Worm (Caenorhabditis elegans): ENCODE measurements around the gene dhs-31.

Gene dhs-31

ce11 chrIV:9998487-9999218 lies 42.0 kb downstream of the dhs-31 start, which contains the start of gene pyp-1 (continued):
- TF ChIP-seq nhr-10 (tag; optimal IDR thresholded peaks at IDR 0.05): no peak
- no peak for TF ChIP-seq ceh-44 (GFP tag; IDR thresholded peaks at IDR 0.05)
- TF ChIP-seq nhr-6 (tag; optimal IDR thresholded peaks at IDR 0.05): no peak
- TF ChIP-seq jun-1 (tag; optimal IDR thresholded peaks at IDR 0.05): no peak
- no peak for TF ChIP-seq nhr-102 (tag; optimal IDR thresholded peaks at IDR 0.05)

- TF ChIP-seq hif-1 (tag; optimal IDR thresholded peaks at IDR 0.05) (no peak), snpc-1.2 (GFP tag; IDR thresholded peaks at IDR 0.05) (0 out of 2 replicates have a peak, but pooled peaks have one; percentile 43), aly-2 (tag; optimal IDR thresholded peaks at IDR 0.05) (no peak), pqm-1 (tag; optimal IDR thresholded peaks at IDR 0.05) (no peak), nhr-42 (GFP tag; IDR thresholded peaks at IDR 0.05) (0 out of 2 replicates have a peak, but pooled peaks have one; percentile 41), nhr-25 (tag; optimal IDR thresholded peaks at IDR 0.05; ENCODE audit: borderline replicate concordance, insufficient read depth) (peak; percentile 36), set-16 (GFP tag; IDR thresholded peaks at IDR 0.05) (no peak), dmd-6 (GFP tag; IDR thresholded peaks at IDR 0.05) (peak; percentile 21; the same call in 1 of the 2 replicates), skn-1 (tag; optimal IDR thresholded peaks at IDR 0.05) (no peak), zip-11 (GFP tag; IDR thresholded peaks at IDR 0.05) (no peak), lin-38 (GFP tag; IDR thresholded peaks at IDR 0.05) (peak; percentile 81), zip-2 (tag; optimal IDR thresholded peaks at IDR 0.05) (peak; percentile 61), dve-1 (tag; optimal IDR thresholded peaks at IDR 0.05; ENCODE audit: insufficient read depth) (peak; percentile 87), ces-1 (GFP tag; optimal IDR thresholded peaks at IDR 0.05) (no peak), egl-43 (GFP tag; IDR thresholded peaks at IDR 0.05) (0 out of 2 replicates have a peak, but pooled peaks have one; percentile 19), lsy-2 (tag; optimal IDR thresholded peaks at IDR 0.05) (peak in 1 of 2 experiments; percentile 69), hlh-11 (tag; optimal IDR thresholded peaks at IDR 0.05) (peak; percentile 13), ceh-62 (tag; optimal IDR thresholded peaks at IDR 0.05) (no peak), hmg-1.1 (GFP tag; IDR thresholded peaks at IDR 0.05) (peak; percentile 28; the same call in 1 of the 2 replicates), cey-2 (tag; optimal IDR thresholded peaks at IDR 0.05; ENCODE audit: borderline replicate concordance, insufficient read depth) (no peak), T20F7.1 (GFP tag; optimal IDR thresholded peaks at IDR 0.05) (peak; percentile 78), rbr-2 (tag; optimal IDR thresholded peaks at IDR 0.05) (peak; percentile 56), nhr-102 (tag; optimal IDR thresholded peaks at IDR 0.05) (peak; percentile 77), zfp-3 (GFP tag; conservative IDR thresholded peaks at IDR 0.05) (peak; percentile 92), hlh-30 (tag; optimal IDR thresholded peaks at IDR 0.05; ENCODE audit: insufficient read depth) (peak; percentile 9), mep-1 (tag; optimal IDR thresholded peaks at IDR 0.05) (peak; percentile 80), daf-16 (GFP tag; optimal IDR thresholded peaks at IDR 0.05) (peak in 1 of 2 experiments; percentile 45), daf-16 (tag; optimal IDR thresholded peaks at IDR 0.05) (peak; percentile 65), nhr-77 (tag; optimal IDR thresholded peaks at IDR 0.05) (peak; percentile 19), ZK546.5 (tag; optimal IDR thresholded peaks at IDR 0.05) (no peak), nhr-28 (tag; optimal IDR thresholded peaks at IDR 0.05) (peak; percentile 19), dpl-1 (GFP tag; optimal IDR thresholded peaks at IDR 0.05) (peak; percentile 52), mdl-1 (tag; optimal IDR thresholded peaks at IDR 0.05) (no peak), daf-19 (GFP tag; conservative IDR thresholded peaks at IDR 0.05) (peak; percentile 73; the same call in 1 of the 2 replicates), ceh-20 (GFP tag; IDR thresholded peaks at IDR 0.05) (0 out of 2 replicates have a peak, but pooled peaks have one; percentile 24), duxl-1 (tag; optimal IDR thresholded peaks at IDR 0.05; ENCODE audit: poor library complexity) (peak; percentile 4), unc-39 (tag; optimal IDR thresholded peaks at IDR 0.05) (no peak), mes-2 (tag; optimal IDR thresholded peaks at IDR 0.05; ENCODE audit: poor library complexity, severe bottlenecking) (peak; percentile 57), fos-1 (tag; optimal IDR thresholded peaks at IDR 0.05) (no peak), pha-4 (GFP tag; IDR thresholded peaks at IDR 0.05) (0 out of 2 replicates have a peak, but pooled peaks have one; percentile 51), pha-4 (tag; optimal IDR thresholded peaks at IDR 0.05) (peak; percentile 15), T26A8.4 (GFP tag; IDR thresholded peaks at IDR 0.05) (peak; percentile 75)
Measured at ce11 chrIV:9994895-9995394, 45.8 kb downstream of the dhs-31 start, which contains the start of gene uba-1. Gene uba-1 (minus strand): TSS chrIV:9994945.

All from whole organism, L4 larva.